Worm (Caenorhabditis elegans): ENCODE measurements around the gene F38A6.4.
A peak's percentile ranks its signal among the peaks of the same experiment; 100 is the strongest.

Gene F38A6.4

ce11 chrV:20778257-20778697 is 3.1 kb upstream of the F38A6.4 start (continued):
- peak in 1 of 2 experiments; percentile 100 for TF ChIP-seq unc-62 (GFP tag; optimal IDR thresholded peaks at IDR 0.05 in 1 of 2)
- no peak for TF ChIP-seq unc-62 (tag; optimal IDR thresholded peaks at IDR 0.05)
- peak; percentile 7 for TF ChIP-seq snpc-4 (tag; optimal IDR thresholded peaks at IDR 0.05)
- peak; percentile 26; the same call in 1 of the 2 replicates for TF ChIP-seq D1046.2 (GFP tag; IDR thresholded peaks at IDR 0.05)
- 0 out of 2 replicates have a peak, but pooled peaks have one; percentile 80 for TF ChIP-seq mdt-29 (GFP tag; IDR thresholded peaks at IDR 0.05)
- no peak for TF ChIP-seq Y48G9A.11 (GFP tag; IDR thresholded peaks at IDR 0.05)
- peak; percentile 74 for TF ChIP-seq dmd-9 (GFP tag; IDR thresholded peaks at IDR 0.05)
- TF ChIP-seq mxl-3 (GFP tag; optimal IDR thresholded peaks at IDR 0.05): peak; percentile 99
- TF ChIP-seq ceh-20 (GFP tag; IDR thresholded peaks at IDR 0.05): peak; percentile 93; the same call in 1 of the 2 replicates
- TF ChIP-seq attf-4 (tag; optimal IDR thresholded peaks at IDR 0.05): no peak
- TF ChIP-seq gei-8 (GFP tag; optimal IDR thresholded peaks at IDR 0.05): peak; percentile 73
- TF ChIP-seq ceh-62 (tag; optimal IDR thresholded peaks at IDR 0.05): no peak
- TF ChIP-seq F37D6.2 (tag; optimal IDR thresholded peaks at IDR 0.05): peak; percentile 89
- no peak for TF ChIP-seq ceh-82 (tag; optimal IDR thresholded peaks at IDR 0.05)
- peak; percentile 96 for TF ChIP-seq ctbp-1 (GFP tag; IDR thresholded peaks at IDR 0.05)
- TF ChIP-seq aly-2 (tag; optimal IDR thresholded peaks at IDR 0.05): no peak
- peak; percentile 44 for TF ChIP-seq Y5F2A.4 (GFP tag; optimal IDR thresholded peaks at IDR 0.05)
- TF ChIP-seq spr-3 (GFP tag; optimal IDR thresholded peaks at IDR 0.05): peak; percentile 52
- TF ChIP-seq duxl-1 (tag; optimal IDR thresholded peaks at IDR 0.05; ENCODE audit: poor library complexity): peak; percentile 83
- TF ChIP-seq nhr-11 (tag; optimal IDR thresholded peaks at IDR 0.05): peak; percentile 96
- peak; percentile 97 for TF ChIP-seq rbr-2 (tag; optimal IDR thresholded peaks at IDR 0.05)
- peak; percentile 89 to 99 for TF ChIP-seq mdl-1 (tag; optimal IDR thresholded peaks at IDR 0.05)
- no peak for TF ChIP-seq cey-2 (tag; optimal IDR thresholded peaks at IDR 0.05; ENCODE audit: borderline replicate concordance, insufficient read depth)
- peak; percentile 98 for TF ChIP-seq hlh-11 (tag; optimal IDR thresholded peaks at IDR 0.05)
- TF ChIP-seq saeg-2 (GFP tag; IDR thresholded peaks at IDR 0.05): peak; percentile 84
- TF ChIP-seq nhr-76 (tag; optimal IDR thresholded peaks at IDR 0.05): peak; percentile 66
- TF ChIP-seq nhr-237 (tag; optimal IDR thresholded peaks at IDR 0.05): no peak
- peak; percentile 99 for TF ChIP-seq hlh-30 (tag; optimal IDR thresholded peaks at IDR 0.05; ENCODE audit: insufficient read depth)
- peak; percentile 44 for TF ChIP-seq lin-13 (GFP tag; optimal IDR thresholded peaks at IDR 0.05)

- TF ChIP-seq Y5F2A.4 (GFP tag; optimal IDR thresholded peaks at IDR 0.05) (no peak), nhr-111 (GFP tag; optimal IDR thresholded peaks at IDR 0.05) (no peak), mdl-1 (tag; optimal IDR thresholded peaks at IDR 0.05) (peak in 1 of 2 experiments; percentile 77), nhr-77 (tag; optimal IDR thresholded peaks at IDR 0.05) (peak; percentile 64), hif-1 (tag; optimal IDR thresholded peaks at IDR 0.05) (peak in 1 of 2 experiments; percentile 84), ceh-82 (tag; optimal IDR thresholded peaks at IDR 0.05) (no peak), unc-39 (tag; optimal IDR thresholded peaks at IDR 0.05) (no peak), pha-4 (GFP tag; IDR thresholded peaks at IDR 0.05) (no peak), pha-4 (tag; optimal IDR thresholded peaks at IDR 0.05) (peak; percentile 100), ama-1 (optimal IDR thresholded peaks at IDR 0.05) (peak; percentile 44), snpc-4 (tag; optimal IDR thresholded peaks at IDR 0.05) (no peak), nhr-48 (tag; optimal IDR thresholded peaks at IDR 0.05) (peak; percentile 1), lin-38 (GFP tag; IDR thresholded peaks at IDR 0.05) (no peak), madf-5 (GFP tag; IDR thresholded peaks at IDR 0.05) (no peak), nhr-102 (tag; optimal IDR thresholded peaks at IDR 0.05) (no peak), nhr-237 (tag; optimal IDR thresholded peaks at IDR 0.05) (no peak), ceh-28 (tag; optimal IDR thresholded peaks at IDR 0.05) (no peak), nhr-28 (tag; optimal IDR thresholded peaks at IDR 0.05) (peak; percentile 81), dpl-1 (GFP tag; optimal IDR thresholded peaks at IDR 0.05) (no peak), daf-19 (GFP tag; conservative IDR thresholded peaks at IDR 0.05) (no peak), nhr-76 (tag; optimal IDR thresholded peaks at IDR 0.05) (no peak), ceh-20 (GFP tag; IDR thresholded peaks at IDR 0.05) (no peak), R02D3.7 (tag; optimal IDR thresholded peaks at IDR 0.05) (no peak), lir-3 (tag; optimal IDR thresholded peaks at IDR 0.05) (no peak), T26A8.4 (GFP tag; IDR thresholded peaks at IDR 0.05) (peak; percentile 14; the same call in 1 of the 2 replicates), egl-43 (GFP tag; IDR thresholded peaks at IDR 0.05) (0 out of 2 replicates have a peak, but pooled peaks have one; percentile 44), ceh-32 (tag; optimal IDR thresholded peaks at IDR 0.05; ENCODE audit: poor library complexity) (no peak), mdt-29 (GFP tag; IDR thresholded peaks at IDR 0.05) (0 out of 2 replicates have a peak, but pooled peaks have one; percentile 6), hlh-30 (tag; optimal IDR thresholded peaks at IDR 0.05; ENCODE audit: insufficient read depth) (peak; percentile 84), dmd-6 (GFP tag; IDR thresholded peaks at IDR 0.05) (peak; percentile 83)
Measured at ce11 chrV:20776761-20777160, 1.6 kb upstream of the F38A6.4 start.
